Fruit fly (Drosophila melanogaster) ovary, adult (tissue): ENCODE results near the gene sgl.

ENCODE experiments used
- CG17801 ChIP-seq: fragments of 200-800 bp; optimal IDR thresholded peaks from 2 replicates; lab custom pipeline; 2019; ENCODE audit warnings: missing biosample characterization, mild to moderate bottlenecking, missing genetic modification characterization, moderate library complexity; ENCODE audit not compliant: partially characterized antibody

sgl gene

dm6 chr3L:6942103-6942830 lies 22.3 kb downstream of the sgl start:
- TF ChIP-seq CG17801 (GFP tag; lab: Kevin White, UChicago): no peak

dm6 chr3L:6934799-6935318 lies 29.7 kb downstream of the sgl start:
- no peak for TF ChIP-seq CG17801 (GFP tag; lab: Kevin White, UChicago)

- TF ChIP-seq CG17801 (GFP tag; lab: Kevin White, UChicago): no peak
These were observed 31.9 kb downstream of the sgl start, which contains the start of gene CG14820 for dm6 chr3L:6932626-6933025. Gene CG14820, plus strand, starts transcription at chr3L:6932926.

dm6 chr3L:6931850-6932249 lies 32.7 kb downstream of the sgl start, which contains the start of gene CG45413:
Gene CG45413, minus strand, starts transcription at chr3L:6931950.
- TF ChIP-seq CG17801 (GFP tag; lab: Kevin White, UChicago): no peak

- TF ChIP-seq CG17801 (GFP tag; lab: Kevin White, UChicago): no peak
These were observed 38.7 kb downstream of the sgl start for dm6 chr3L:6925843-6926242.

- no peak for TF ChIP-seq CG17801 (GFP tag; lab: Kevin White, UChicago)
These were observed 45.3 kb downstream of the sgl start for dm6 chr3L:6919213-6919612.

dm6 chr3L:6914776-6915175 lies 49.8 kb downstream of the sgl start, which contains the start of gene Prat2:
Gene Prat2, minus strand, starts transcription at chr3L:6914876.
- no peak for TF ChIP-seq CG17801 (GFP tag; lab: Kevin White, UChicago)

- no peak for TF ChIP-seq CG17801 (GFP tag; lab: Kevin White, UChicago)
These were observed 50.7 kb downstream of the sgl start for dm6 chr3L:6913823-6914222.

dm6 chr3L:6911219-6911618 lies 53.3 kb downstream of the sgl start:
- TF ChIP-seq CG17801 (GFP tag; lab: Kevin White, UChicago): no peak
